Fruit fly (Drosophila melanogaster): ENCODE measurements around the gene vilya.

vilya gene

DNA sequence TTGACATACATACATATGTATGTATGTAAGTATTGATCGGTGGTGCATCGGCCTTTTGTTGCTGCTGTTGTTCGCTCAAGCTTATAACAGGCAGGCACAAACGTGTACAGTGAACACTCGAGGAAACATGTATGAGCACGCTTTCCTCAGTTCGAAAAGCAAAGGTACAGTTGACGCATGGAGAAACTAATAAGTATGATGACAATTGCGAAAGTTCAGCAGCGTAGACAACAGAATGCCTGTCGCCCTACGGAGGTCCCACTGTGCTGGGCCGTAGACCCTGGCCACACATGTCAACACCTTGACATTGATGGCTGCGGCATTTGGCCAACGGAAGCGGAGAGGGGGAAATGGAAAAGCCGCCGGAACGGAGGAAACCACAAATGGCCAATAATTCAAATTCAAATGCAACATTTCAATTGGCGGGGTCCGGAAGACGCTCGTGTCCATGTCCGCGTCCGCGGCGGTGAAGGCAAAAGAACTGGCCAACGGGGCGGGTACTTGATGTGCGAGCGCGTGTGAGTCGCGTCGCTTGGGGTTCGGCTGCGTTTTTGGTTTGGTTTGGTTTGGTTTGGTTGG lies 18.2 kb upstream of the vilya start, which contains the start of gene CG2681 (continued):
- 0 out of 3 replicates have a peak, but pooled peaks have one; percentile 37 for TF ChIP-seq CG11560 (tag; IDR thresholded peaks at IDR 0.05)
- TF ChIP-seq Ets65A (GFP tag): peak; percentile 94
- TF ChIP-seq shn (GFP tag; optimal IDR thresholded peaks at IDR 0.05): no peak
- peak; percentile 69 for TF ChIP-seq sisA (GFP tag; IDR thresholded peaks at IDR 0.05)
- TF ChIP-seq Ptx1 (GFP tag; IDR thresholded peaks at IDR 0.05): peak; percentile 63
- peak; percentile 65 for TF ChIP-seq Drgx (GFP tag; IDR thresholded peaks at IDR 0.05)
- peak; percentile 37; the same call in 2 of the 3 replicates for TF ChIP-seq tgo (GFP tag; IDR thresholded peaks at IDR 0.05)
- 0 out of 2 replicates have a peak, but pooled peaks have one; percentile 22 for TF ChIP-seq dimm (GFP tag; IDR thresholded peaks at IDR 0.05)
- TF ChIP-seq CG7372 (GFP tag; IDR thresholded peaks at IDR 0.05): peak; percentile 29; the same call in 1 of the 2 replicates
- TF ChIP-seq sim (GFP tag; IDR thresholded peaks at IDR 0.05): no peak
- TF ChIP-seq lmd (GFP tag; IDR thresholded peaks at IDR 0.05): peak; percentile 71
- no peak for TF ChIP-seq CG5245 (GFP tag; optimal IDR thresholded peaks at IDR 0.05)
- no peak for TF ChIP-seq z (GFP tag; IDR thresholded peaks at IDR 0.05)
- peak; percentile 62 for TF ChIP-seq H2.0 (GFP tag; IDR thresholded peaks at IDR 0.05)
- TF ChIP-seq Sry-β (GFP tag; optimal IDR thresholded peaks at IDR 0.05): no peak

DNA sequence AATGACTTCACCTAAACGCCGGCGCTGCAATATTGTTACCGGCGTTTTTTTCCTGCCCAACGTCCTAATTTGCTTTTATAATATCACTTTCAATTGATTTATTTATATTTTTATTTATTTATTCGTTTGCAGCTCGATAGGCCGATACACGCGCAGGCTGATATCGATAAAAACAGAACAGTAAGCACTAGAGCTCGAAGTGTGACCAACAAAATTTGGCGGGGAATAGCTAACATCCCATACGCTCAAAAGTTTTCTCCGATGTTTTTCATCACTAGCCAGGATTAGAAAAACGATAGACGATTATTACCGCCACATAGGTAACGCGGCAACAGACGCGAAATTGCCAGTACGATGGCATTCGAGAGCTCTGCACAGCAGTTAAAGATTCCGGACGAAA lies 12.7 kb upstream of the vilya start, which contains the start of the genes CG2685 and CG2694:
CG2685 (minus strand) TSS at position 185 of the 400 bp plus-strand sequence.
CG2694 (plus strand) TSS at position 304 of the 400 bp plus-strand sequence.
- TF ChIP-seq vnd (GFP tag; IDR thresholded peaks at IDR 0.05; ENCODE audit: partially characterized antibody) (peak; percentile 67), CG12942 (GFP tag; optimal IDR thresholded peaks at IDR 0.05) (no peak), Hmx (GFP tag; optimal IDR thresholded peaks at IDR 0.05) (no peak), CG7963 (GFP tag; IDR thresholded peaks at IDR 0.05; ENCODE audit: partially characterized antibody) (peak; percentile 68; the same call in 2 of the 3 replicates), tgo (GFP tag; IDR thresholded peaks at IDR 0.05) (no peak), fd64A (GFP tag; optimal IDR thresholded peaks at IDR 0.05) (no peak), CG10959 (GFP tag; IDR thresholded peaks at IDR 0.05) (no peak), nau (GFP tag; optimal IDR thresholded peaks at IDR 0.05) (no peak), CG9797 (GFP tag; optimal IDR thresholded peaks at IDR 0.05) (peak; percentile 72), CG10267 (tag; optimal IDR thresholded peaks at IDR 0.05) (peak; percentile 74), Poxn (GFP tag; IDR thresholded peaks at IDR 0.05) (no peak), HLH4C (GFP tag; IDR thresholded peaks at IDR 0.05; ENCODE audit: partially characterized antibody) (peak; percentile 79), CG6791 (GFP tag; IDR thresholded peaks at IDR 0.05; ENCODE audit: partially characterized antibody) (peak; percentile 80), Bteb2 (GFP tag; optimal IDR thresholded peaks at IDR 0.05) (no peak), Fer1 (GFP tag; optimal IDR thresholded peaks at IDR 0.05) (no peak), br (optimal IDR thresholded peaks at IDR 0.05) (no peak), hb (GFP tag; IDR thresholded peaks at IDR 0.05; ENCODE audit: partially characterized antibody) (peak; percentile 60; the same call in 1 of the 3 replicates), Dbx (GFP tag; IDR thresholded peaks at IDR 0.05) (0 out of 3 replicates have a peak, but pooled peaks have one; percentile 22), ERR (GFP tag; optimal IDR thresholded peaks at IDR 0.05) (no peak), CG10565 (GFP tag; optimal IDR thresholded peaks at IDR 0.05) (no peak), gem (tag; optimal IDR thresholded peaks at IDR 0.05) (no peak), Fer3 (tag; optimal IDR thresholded peaks at IDR 0.05) (no peak), CG11723 (GFP tag; optimal IDR thresholded peaks at IDR 0.05) (no peak), cas (GFP tag; IDR thresholded peaks at IDR 0.05) (no peak), CG4328 (GFP tag; optimal IDR thresholded peaks at IDR 0.05) (no peak), CG7928 (GFP tag; optimal IDR thresholded peaks at IDR 0.05) (no peak), CG14710 (tag; optimal IDR thresholded peaks at IDR 0.05) (peak; percentile 13), CG32772 (GFP tag; IDR thresholded peaks at IDR 0.05) (no peak), Opbp (GFP tag; IDR thresholded peaks at IDR 0.05; ENCODE audit: partially characterized antibody) (peak; percentile 81), HmgD (GFP tag; optimal IDR thresholded peaks at IDR 0.05) (no peak), CG11247 (GFP tag; IDR thresholded peaks at IDR 0.05) (no peak), nerfin-2 (GFP tag; IDR thresholded peaks at IDR 0.05; ENCODE audit: partially characterized antibody) (peak; percentile 58; the same call in 1 of the 2 replicates), CG1792 (GFP tag; optimal IDR thresholded peaks at IDR 0.05) (no peak), ci (GFP tag; IDR thresholded peaks at IDR 0.05) (peak; percentile 11; the same call in 1 of the 3 replicates), slp2 (GFP tag; optimal IDR thresholded peaks at IDR 0.05) (no peak), croc (GFP tag; conservative IDR thresholded peaks at IDR 0.05) (no peak)
